Worm (Caenorhabditis elegans) whole organism, L3 larva: Measurements from ENCODE around the gene srsx-37.

Experiments used
- ama-1 ChIP-seq: fragments of 150-350 bp; optimal IDR thresholded peaks from 2 replicates; lab custom pipeline; 2018
- ceh-82 ChIP-seq: fragments of 150-350 bp; optimal IDR thresholded peaks from 2 replicates; lab custom pipeline; 2014; ENCODE audit warnings: missing biosample characterization, missing genetic modification characterization
- ceh-9 ChIP-seq: sonication (generic microtip); optimal IDR thresholded peaks from 2 replicates; lab custom pipeline; 2018; ENCODE audit warnings: missing biosample characterization, missing genetic modification characterization
- elt-2 ChIP-seq: sonication (generic microtip); optimal IDR thresholded peaks from 2 replicates; lab custom pipeline; 2016; ENCODE audit warnings: missing genetic modification reagents, mild to moderate bottlenecking, missing genetic modification characterization, missing compliant biosample characterization
- lin-39 ChIP-seq: fragments of 150-350 bp; optimal IDR thresholded peaks from 2 replicates; lab custom pipeline; 2018; ENCODE audit warnings: missing biosample characterization, missing genetic modification reagents, missing genetic modification characterization
- mml-1 ChIP-seq: fragments of 150-350 bp; sonication (generic microtip); optimal IDR thresholded peaks from 3 replicates; lab custom pipeline; 2014; ENCODE audit warnings: missing biosample characterization, missing genetic modification characterization
- nhr-23 ChIP-seq: fragments of 150-350 bp; optimal IDR thresholded peaks from 2 replicates; lab custom pipeline; 2014; ENCODE audit warnings: missing biosample characterization, missing genetic modification reagents, missing genetic modification characterization
- nhr-237 ChIP-seq: fragments of 150-350 bp; optimal IDR thresholded peaks from 2 replicates; lab custom pipeline; 2014; ENCODE audit warnings: missing biosample characterization, missing genetic modification characterization
- nhr-28 ChIP-seq: fragments of 150-350 bp; optimal IDR thresholded peaks from 2 replicates; lab custom pipeline; 2014; ENCODE audit warnings: missing biosample characterization, missing genetic modification characterization
- nhr-76 ChIP-seq: fragments of 150-350 bp; sonication (generic microtip); optimal IDR thresholded peaks from 5 replicates; lab custom pipeline; 2014; ENCODE audit warnings: missing biosample characterization, missing genetic modification characterization
- skn-1 ChIP-seq: fragments of 150-350 bp; optimal IDR thresholded peaks from 2 replicates; lab custom pipeline; 2014; ENCODE audit warnings: missing biosample characterization, missing genetic modification characterization

- TF ChIP-seq lin-39 (tag; lab: Kevin White, UChicago) = no peak
- TF ChIP-seq nhr-76 (tag; lab: Kevin White, UChicago) = no peak
- TF ChIP-seq nhr-23 (tag; lab: Kevin White, UChicago) = no peak
- no peak for TF ChIP-seq ceh-82 (tag; lab: Kevin White, UChicago)
- no peak for TF ChIP-seq elt-2 (tag; lab: Kevin White, UChicago)
- no peak for TF ChIP-seq ceh-9 (tag; lab: Kevin White, UChicago)
- no peak for TF ChIP-seq skn-1 (tag; lab: Kevin White, UChicago)
- no peak for TF ChIP-seq ama-1
- no peak for TF ChIP-seq nhr-237
- no peak for TF ChIP-seq nhr-28 (tag; lab: Kevin White, UChicago)
- TF ChIP-seq mml-1 (tag; lab: Kevin White, UChicago) = no peak
Observed at ce11 chrV:15293865-15294264, 34.9 kb upstream of the srsx-37 start, which contains the start of gene str-96.
